Fruit fly (Drosophila melanogaster) S2 (cell line): ENCODE data around the gene CG8419.

ENCODE experiments used
- CG8478 ChIP-seq: fragments of >200 bp; optimal IDR thresholded peaks from 2 replicates; lab custom pipeline; 2018
- CTCF ChIP-seq, 2 experiments: fragments of >200 bp; optimal IDR thresholded peaks; 2 replicates each; lab custom pipeline; 2018

dm6 chr2L:8241700-8242099 lies 35.7 kb downstream of the CG8419 start, which contains the start of gene Spn28F:
- TF ChIP-seq CTCF (optimal IDR thresholded peaks at IDR 0.05; lab: Kevin White, UChicago) (no peak), CG8478 (lab: Kevin White, UChicago) (no peak)
